In genomic region chrV:10174632-10175075, ce11 we compare ENCODE assay signal across 6 worm cellular contexts.
TF ChIP-seq lines count a peak whose summit lies in the region.

No protein-coding gene starts in this region.

TF ChIP-seq in whole organism, L1 larva, 84 proteins besides CTCF, POLR2A, EP300 and RAD21 (continued from another document and continues in another):
- TF ChIP-seq hlh-17 (GFP tag; optimal IDR thresholded peaks at IDR 0.05; lab: Kevin White, UChicago; ENCODE audit: borderline replicate concordance) (no peak), mdl-1 (tag; optimal IDR thresholded peaks at IDR 0.05; lab: Kevin White, UChicago) (peak in 1 of 2 experiments; percentile 51), nhr-76 (tag; optimal IDR thresholded peaks at IDR 0.05; lab: Kevin White, UChicago) (no peak), egl-27 (tag; optimal IDR thresholded peaks at IDR 0.05; lab: Kevin White, UChicago) (peak in 1 of 2 experiments; percentile 27), xbp-1 (tag; optimal IDR thresholded peaks at IDR 0.05; lab: Kevin White, UChicago) (peak; percentile 66), nhr-20 (tag; optimal IDR thresholded peaks at IDR 0.05; lab: Kevin White, UChicago) (peak; percentile 20), dsc-1 (tag; optimal IDR thresholded peaks at IDR 0.05; lab: Kevin White, UChicago) (peak; percentile 68), sup-37 (GFP tag; optimal IDR thresholded peaks at IDR 0.05; lab: Kevin White, UChicago) (no peak), ceh-88 (GFP tag; IDR thresholded peaks at IDR 0.05; lab: Robert Waterston, UW) (peak; percentile 46; the same call in 1 of the 2 replicates), nhr-77 (tag; optimal IDR thresholded peaks at IDR 0.05; lab: Kevin White, UChicago) (no peak), jun-1 (tag; optimal IDR thresholded peaks at IDR 0.05; lab: Kevin White, UChicago) (peak; percentile 41), elt-2 (tag; optimal IDR thresholded peaks at IDR 0.05; lab: Kevin White, UChicago) (no peak), Y116A8C.19 (tag; optimal IDR thresholded peaks at IDR 0.05; lab: Kevin White, UChicago; ENCODE audit: borderline replicate concordance) (no peak), nhr-11 (tag; optimal IDR thresholded peaks at IDR 0.05; lab: Kevin White, UChicago) (no peak), zip-4 (GFP tag; optimal IDR thresholded peaks at IDR 0.05; lab: Kevin White, UChicago) (no peak), fos-1 (tag; optimal IDR thresholded peaks at IDR 0.05; lab: Kevin White, UChicago) (peak; percentile 74), ztf-11 (tag; optimal IDR thresholded peaks at IDR 0.05; lab: Kevin White, UChicago) (peak in 1 of 2 experiments; percentile 25), nhr-19 (GFP tag; conservative IDR thresholded peaks at IDR 0.05; lab: Robert Waterston, UW) (peak; percentile 46), fkh-4 (tag; optimal IDR thresholded peaks at IDR 0.05; lab: Kevin White, UChicago; ENCODE audit: borderline replicate concordance) (no peak), dpl-1 (GFP tag; optimal IDR thresholded peaks at IDR 0.05; lab: Kevin White, UChicago) (no peak), C34B4.2 (tag; optimal IDR thresholded peaks at IDR 0.05; lab: Kevin White, UChicago) (no peak)

TF ChIP-seq in whole organism, L2 larva, 48 proteins besides CTCF, POLR2A, EP300 and RAD21 (continued from another document and continues in another):
- TF ChIP-seq egl-27 (tag; optimal IDR thresholded peaks at IDR 0.05; lab: Kevin White, UChicago) (peak; percentile 60), nhr-77 (tag; optimal IDR thresholded peaks at IDR 0.05; lab: Kevin White, UChicago) (no peak), nhr-23 (tag; optimal IDR thresholded peaks at IDR 0.05; lab: Kevin White, UChicago) (no peak), peb-1 (tag; optimal IDR thresholded peaks at IDR 0.05; lab: Kevin White, UChicago) (no peak), ztf-11 (tag; optimal IDR thresholded peaks at IDR 0.05; lab: Kevin White, UChicago) (peak; percentile 40), ZK546.5 (tag; optimal IDR thresholded peaks at IDR 0.05; lab: Kevin White, UChicago) (no peak), nhr-10 (tag; optimal IDR thresholded peaks at IDR 0.05; lab: Kevin White, UChicago) (no peak), unc-39 (tag; optimal IDR thresholded peaks at IDR 0.05; lab: Kevin White, UChicago) (peak; percentile 60), fos-1 (tag; optimal IDR thresholded peaks at IDR 0.05; lab: Kevin White, UChicago) (peak; percentile 39), lsy-2 (tag; optimal IDR thresholded peaks at IDR 0.05; lab: Kevin White, UChicago) (peak; percentile 68 to 83), snpc-4 (tag; optimal IDR thresholded peaks at IDR 0.05; lab: Kevin White, UChicago) (peak; percentile 46), mab-5 (tag; optimal IDR thresholded peaks at IDR 0.05; lab: Kevin White, UChicago) (peak; percentile 75), sma-3 (GFP tag; optimal IDR thresholded peaks at IDR 0.05; lab: Kevin White, UChicago) (no peak), lin-11 (tag; optimal IDR thresholded peaks at IDR 0.05; lab: Kevin White, UChicago) (peak; percentile 97), nhr-12 (tag; optimal IDR thresholded peaks at IDR 0.05; lab: Kevin White, UChicago) (no peak), R02D3.7 (tag; optimal IDR thresholded peaks at IDR 0.05; lab: Kevin White, UChicago) (no peak), alr-1 (tag; optimal IDR thresholded peaks at IDR 0.05; lab: Kevin White, UChicago) (no peak), ceh-16 (tag; optimal IDR thresholded peaks at IDR 0.05; lab: Kevin White, UChicago) (no peak), blmp-1 (tag; optimal IDR thresholded peaks at IDR 0.05; lab: Kevin White, UChicago; ENCODE audit: insufficient read depth) (no peak), nhr-237 (tag; optimal IDR thresholded peaks at IDR 0.05; lab: Kevin White, UChicago) (no peak), nhr-6 (tag; optimal IDR thresholded peaks at IDR 0.05; lab: Kevin White, UChicago) (peak; percentile 86), unc-55 (GFP tag; optimal IDR thresholded peaks at IDR 0.05; lab: Kevin White, UChicago) (peak; percentile 96), ztf-4 (tag; optimal IDR thresholded peaks at IDR 0.05; lab: Kevin White, UChicago) (peak; percentile 58)

TF ChIP-seq in whole organism, L3 larva, 47 proteins besides CTCF, POLR2A, EP300 and RAD21 (continued from another document and continues in another):
- peak; percentile 85 for TF ChIP-seq lin-39 (tag; optimal IDR thresholded peaks at IDR 0.05; lab: Kevin White, UChicago)
- TF ChIP-seq nhr-67 (tag; optimal IDR thresholded peaks at IDR 0.05; lab: Kevin White, UChicago), result no peak
- TF ChIP-seq mml-1 (tag; optimal IDR thresholded peaks at IDR 0.05; lab: Kevin White, UChicago), result no peak
- TF ChIP-seq jun-1 (tag; optimal IDR thresholded peaks at IDR 0.05; lab: Kevin White, UChicago), result no peak
- no peak for TF ChIP-seq elt-3 (tag; optimal IDR thresholded peaks at IDR 0.05; lab: Kevin White, UChicago)
- peak; percentile 36 for TF ChIP-seq egl-5 (tag; optimal IDR thresholded peaks at IDR 0.05; lab: Kevin White, UChicago)
- no peak for TF ChIP-seq aly-2 (tag; optimal IDR thresholded peaks at IDR 0.05; lab: Kevin White, UChicago)
- TF ChIP-seq ama-1 (optimal IDR thresholded peaks at IDR 0.05; lab: Kevin White, UChicago), result no peak
- no peak for TF ChIP-seq R02D3.7 (tag; optimal IDR thresholded peaks at IDR 0.05; lab: Kevin White, UChicago)
- TF ChIP-seq ceh-28 (tag; optimal IDR thresholded peaks at IDR 0.05; lab: Kevin White, UChicago), result peak; percentile 88
- TF ChIP-seq mdl-1 (tag; optimal IDR thresholded peaks at IDR 0.05; lab: Kevin White, UChicago), result peak; percentile 10
- no peak for TF ChIP-seq skn-1 (tag; optimal IDR thresholded peaks at IDR 0.05; lab: Kevin White, UChicago)
- peak; percentile 47 for TF ChIP-seq lin-15B (tag; optimal IDR thresholded peaks at IDR 0.05; lab: Kevin White, UChicago)
- no peak for TF ChIP-seq pqm-1 (tag; optimal IDR thresholded peaks at IDR 0.05; lab: Kevin White, UChicago)
- TF ChIP-seq nhr-11 (tag; optimal IDR thresholded peaks at IDR 0.05; lab: Kevin White, UChicago), result peak; percentile 79
- peak; percentile 95 for TF ChIP-seq fkh-10 (GFP tag; optimal IDR thresholded peaks at IDR 0.05; lab: Kevin White, UChicago)
- no peak for TF ChIP-seq nhr-28 (tag; optimal IDR thresholded peaks at IDR 0.05; lab: Kevin White, UChicago)
- peak; percentile 57 for TF ChIP-seq lsy-12 (tag; optimal IDR thresholded peaks at IDR 0.05; lab: Kevin White, UChicago)
- TF ChIP-seq nhr-43 (tag; optimal IDR thresholded peaks at IDR 0.05; lab: Kevin White, UChicago; ENCODE audit: poor library complexity, severe bottlenecking), result no peak
- peak; percentile 35 for TF ChIP-seq snpc-4 (tag; optimal IDR thresholded peaks at IDR 0.05; lab: Kevin White, UChicago)
- no peak for TF ChIP-seq nhr-76 (tag; optimal IDR thresholded peaks at IDR 0.05; lab: Kevin White, UChicago)
- TF ChIP-seq nfya-1 (tag; optimal IDR thresholded peaks at IDR 0.05; lab: Kevin White, UChicago; ENCODE audit: insufficient read depth), result peak; percentile 98
- peak; percentile 66 for TF ChIP-seq unc-62 (GFP tag; optimal IDR thresholded peaks at IDR 0.05; lab: Kevin White, UChicago)
- no peak for TF ChIP-seq ztf-11 (tag; optimal IDR thresholded peaks at IDR 0.05; lab: Kevin White, UChicago)

TF ChIP-seq in whole organism, L4 larva, 104 proteins besides CTCF, POLR2A, EP300 and RAD21 (continued from another document and continues in another):
- no peak for TF ChIP-seq ceh-82 (tag; optimal IDR thresholded peaks at IDR 0.05; lab: Kevin White, UChicago)
- TF ChIP-seq mep-1 (tag; optimal IDR thresholded peaks at IDR 0.05; lab: Kevin White, UChicago), result peak; percentile 85
- no peak for TF ChIP-seq Y5F2A.4 (GFP tag; optimal IDR thresholded peaks at IDR 0.05; lab: Kevin White, UChicago)
- TF ChIP-seq mdt-29 (GFP tag; IDR thresholded peaks at IDR 0.05; lab: Robert Waterston, UW), result 0 out of 2 replicates have a peak, but pooled peaks have one; percentile 25
- no peak for TF ChIP-seq nhr-76 (tag; optimal IDR thresholded peaks at IDR 0.05; lab: Kevin White, UChicago)
- peak; percentile 62 to 85 for TF ChIP-seq lsy-2 (tag; optimal IDR thresholded peaks at IDR 0.05; lab: Kevin White, UChicago)
- peak; percentile 47 for TF ChIP-seq dmd-6 (GFP tag; IDR thresholded peaks at IDR 0.05; lab: Robert Waterston, UW)
- no peak for TF ChIP-seq php-3 (GFP tag; IDR thresholded peaks at IDR 0.05; lab: Robert Waterston, UW)
- TF ChIP-seq duxl-1 (tag; optimal IDR thresholded peaks at IDR 0.05; lab: Kevin White, UChicago; ENCODE audit: poor library complexity), result no peak
- 0 out of 2 replicates have a peak, but pooled peaks have one; percentile 26 for TF ChIP-seq saeg-2 (GFP tag; IDR thresholded peaks at IDR 0.05; lab: Robert Waterston, UW)
- peak; percentile 28 for TF ChIP-seq mxl-3 (GFP tag; optimal IDR thresholded peaks at IDR 0.05; lab: Kevin White, UChicago)
- no peak for TF ChIP-seq zfp-2 (tag; optimal IDR thresholded peaks at IDR 0.05; lab: Kevin White, UChicago)
- TF ChIP-seq arid-1 (GFP tag; conservative IDR thresholded peaks at IDR 0.05; lab: Robert Waterston, UW), result 0 out of 2 replicates have a peak, but pooled peaks have one; percentile 31
- no peak for TF ChIP-seq nhr-102 (tag; optimal IDR thresholded peaks at IDR 0.05; lab: Kevin White, UChicago)
- no peak for TF ChIP-seq ZK546.5 (tag; optimal IDR thresholded peaks at IDR 0.05; lab: Kevin White, UChicago)
- TF ChIP-seq lin-39 (tag; optimal IDR thresholded peaks at IDR 0.05; lab: Kevin White, UChicago), result no peak
- TF ChIP-seq tag-97 (GFP tag; IDR thresholded peaks at IDR 0.05; lab: Robert Waterston, UW), result no peak
- peak; percentile 78 for TF ChIP-seq ceh-28 (tag; optimal IDR thresholded peaks at IDR 0.05; lab: Kevin White, UChicago)
- no peak for TF ChIP-seq ceh-44 (GFP tag; IDR thresholded peaks at IDR 0.05; lab: Robert Waterston, UW)
- TF ChIP-seq ama-1 (optimal IDR thresholded peaks at IDR 0.05; lab: Kevin White, UChicago), result no peak
- TF ChIP-seq F44E2.7 (GFP tag; IDR thresholded peaks at IDR 0.05; lab: Robert Waterston, UW), result no peak
- no peak for TF ChIP-seq T20F7.1 (GFP tag; optimal IDR thresholded peaks at IDR 0.05; lab: Kevin White, UChicago)
- TF ChIP-seq zip-11 (GFP tag; IDR thresholded peaks at IDR 0.05; lab: Robert Waterston, UW), result no peak
- TF ChIP-seq ces-1 (GFP tag; optimal IDR thresholded peaks at IDR 0.05; lab: Kevin White, UChicago), result peak; percentile 77

TF ChIP-seq in whole organism, late embryonic, 69 proteins besides CTCF, POLR2A, EP300 and RAD21 (continued from another document and continues in another):
- no peak for TF ChIP-seq ceh-9 (tag; optimal IDR thresholded peaks at IDR 0.05; lab: Kevin White, UChicago)
- peak; percentile 96 for TF ChIP-seq unc-42 (tag; optimal IDR thresholded peaks at IDR 0.05; lab: Kevin White, UChicago)
- no peak for TF ChIP-seq npax-4 (tag; optimal IDR thresholded peaks at IDR 0.05; lab: Kevin White, UChicago)
- TF ChIP-seq pat-9 (tag; optimal IDR thresholded peaks at IDR 0.05; lab: Kevin White, UChicago), result no peak
- TF ChIP-seq pha-2 (tag; optimal IDR thresholded peaks at IDR 0.05; lab: Kevin White, UChicago), result no peak
- peak; percentile 66 for TF ChIP-seq hlh-30 (tag; optimal IDR thresholded peaks at IDR 0.05; lab: Kevin White, UChicago; ENCODE audit: insufficient read depth)
- no peak for TF ChIP-seq ceh-30 (tag; optimal IDR thresholded peaks at IDR 0.05; lab: Kevin White, UChicago)
- TF ChIP-seq elt-2 (tag; optimal IDR thresholded peaks at IDR 0.05; lab: Kevin White, UChicago), result no peak
- no peak for TF ChIP-seq ama-1 (optimal IDR thresholded peaks at IDR 0.05; lab: Kevin White, UChicago)
- TF ChIP-seq madf-2 (tag; optimal IDR thresholded peaks at IDR 0.05; lab: Kevin White, UChicago), result no peak
- TF ChIP-seq ceh-19 (GFP tag; optimal IDR thresholded peaks at IDR 0.05; lab: Kevin White, UChicago), result peak; percentile 31
- TF ChIP-seq ceh-31 (tag; optimal IDR thresholded peaks at IDR 0.05; lab: Kevin White, UChicago), result peak; percentile 82
- TF ChIP-seq fax-1 (tag; optimal IDR thresholded peaks at IDR 0.05; lab: Kevin White, UChicago), result no peak
- TF ChIP-seq dve-1 (tag; optimal IDR thresholded peaks at IDR 0.05; lab: Kevin White, UChicago), result no peak
- peak; percentile 99 for TF ChIP-seq ceh-48 (tag; optimal IDR thresholded peaks at IDR 0.05; lab: Kevin White, UChicago)
- no peak for TF ChIP-seq ttx-3 (tag; optimal IDR thresholded peaks at IDR 0.05; lab: Kevin White, UChicago)
- no peak for TF ChIP-seq ceh-6 (GFP tag; optimal IDR thresholded peaks at IDR 0.05; lab: Kevin White, UChicago)
- TF ChIP-seq sox-4 (tag; optimal IDR thresholded peaks at IDR 0.05; lab: Kevin White, UChicago), result no peak
- no peak for TF ChIP-seq sox-2 (GFP tag; IDR thresholded peaks at IDR 0.05; lab: Robert Waterston, UW)
- no peak for TF ChIP-seq ets-4 (tag; optimal IDR thresholded peaks at IDR 0.05; lab: Kevin White, UChicago)
- TF ChIP-seq T23F11.4 (GFP tag; optimal IDR thresholded peaks at IDR 0.05; lab: Kevin White, UChicago), result no peak
- TF ChIP-seq nhr-232 (tag; optimal IDR thresholded peaks at IDR 0.05; lab: Kevin White, UChicago), result no peak
- no peak for TF ChIP-seq lin-11 (tag; optimal IDR thresholded peaks at IDR 0.05; lab: Kevin White, UChicago)
- TF ChIP-seq ceh-24 (tag; optimal IDR thresholded peaks at IDR 0.05; lab: Kevin White, UChicago), result no peak
- no peak for TF ChIP-seq nhr-11 (tag; optimal IDR thresholded peaks at IDR 0.05; lab: Kevin White, UChicago)
- no peak for TF ChIP-seq pros-1 (tag; optimal IDR thresholded peaks at IDR 0.05; lab: Kevin White, UChicago)
- TF ChIP-seq ceh-18 (tag; optimal IDR thresholded peaks at IDR 0.05; lab: Kevin White, UChicago), result peak; percentile 41

TF ChIP-seq in whole organism, young adult, 124 proteins besides CTCF, POLR2A, EP300 and RAD21 (continued from another document and continues in another):
- TF ChIP-seq dpl-1 (GFP tag; optimal IDR thresholded peaks at IDR 0.05; lab: Kevin White, UChicago) (no peak), Y56A3A.18 (GFP tag; IDR thresholded peaks at IDR 0.05; lab: Robert Waterston, UW) (no peak), F52B5.7 (tag; optimal IDR thresholded peaks at IDR 0.05; lab: Kevin White, UChicago) (no peak), lir-1 (GFP tag; conservative IDR thresholded peaks at IDR 0.05; lab: Robert Waterston, UW) (no peak), hmg-20 (GFP tag; IDR thresholded peaks at IDR 0.05; lab: Robert Waterston, UW) (no peak), B0261.1 (tag; optimal IDR thresholded peaks at IDR 0.05; lab: Kevin White, UChicago) (no peak), ceh-40 (GFP tag; IDR thresholded peaks at IDR 0.05; lab: Robert Waterston, UW) (no peak), dpff-1 (tag; optimal IDR thresholded peaks at IDR 0.05; lab: Kevin White, UChicago) (no peak), nfya-2 (GFP tag; IDR thresholded peaks at IDR 0.05; lab: Robert Waterston, UW) (no peak), C06A6.2 (GFP tag; conservative IDR thresholded peaks at IDR 0.05; lab: Robert Waterston, UW) (0 out of 2 replicates have a peak, but pooled peaks have one; percentile 30), ceh-100 (GFP tag; IDR thresholded peaks at IDR 0.05; lab: Robert Waterston, UW) (no peak), hsf-1 (GFP tag; IDR thresholded peaks at IDR 0.05; lab: Robert Waterston, UW) (no peak), ZK185.1 (tag; optimal IDR thresholded peaks at IDR 0.05; lab: Kevin White, UChicago; ENCODE audit: poor library complexity, severe bottlenecking) (peak; percentile 29), B0336.3 (GFP tag; IDR thresholded peaks at IDR 0.05; lab: Robert Waterston, UW) (0 out of 2 replicates have a peak, but pooled peaks have one; percentile 17), K12H6.12 (tag; optimal IDR thresholded peaks at IDR 0.05; lab: Kevin White, UChicago) (peak; percentile 83), cebp-2 (GFP tag; IDR thresholded peaks at IDR 0.05; lab: Robert Waterston, UW) (no peak), hrde-1 (tag; optimal IDR thresholded peaks at IDR 0.05; lab: Kevin White, UChicago; ENCODE audit: borderline replicate concordance) (no peak), atf-7 (tag; optimal IDR thresholded peaks at IDR 0.05; lab: Kevin White, UChicago) (peak; percentile 85), gei-17 (GFP tag; optimal IDR thresholded peaks at IDR 0.05; lab: Kevin White, UChicago) (no peak), nfya-1 (tag; optimal IDR thresholded peaks at IDR 0.05; lab: Kevin White, UChicago; ENCODE audit: borderline replicate concordance, insufficient read depth) (no peak), rcor-1 (GFP tag; IDR thresholded peaks at IDR 0.05; lab: Robert Waterston, UW) (peak; percentile 63; the same call in 1 of the 2 replicates), F22D6.2 (tag; optimal IDR thresholded peaks at IDR 0.05; lab: Kevin White, UChicago) (no peak), pha-4 (tag; optimal IDR thresholded peaks at IDR 0.05; lab: Kevin White, UChicago) (no peak), ztf-25 (GFP tag; IDR thresholded peaks at IDR 0.05; lab: Robert Waterston, UW) (no peak), F37B4.10 (GFP tag; IDR thresholded peaks at IDR 0.05; lab: Robert Waterston, UW) (no peak), unc-62 (GFP tag; optimal IDR thresholded peaks at IDR 0.05; lab: Kevin White, UChicago) (no peak), rpc-1 (optimal IDR thresholded peaks at IDR 0.05; lab: Kevin White, UChicago) (no peak), rpc-1 (tag; optimal IDR thresholded peaks at IDR 0.05; lab: Kevin White, UChicago) (no peak)
